Worm (Caenorhabditis elegans) whole organism, L4 larva: ENCODE results near the gene F55A4.3.
"Not testable (repeated sequence)": the region's sequence is repeated elsewhere in the genome, so short reads cannot be mapped to it uniquely, and the experiment has no call there.

Experiments
- D1046.2 ChIP-seq: fragments of 200-800 bp; sonication (Bioruptor generic); IDR thresholded peaks from 2 replicates; pipeline ENCODE4 v1.3.6; 2022; ENCODE audit warnings: missing genetic modification characterization, missing compliant biosample characterization
- F26F4.8 ChIP-seq: fragments of 200-800 bp; sonication (Bioruptor generic); conservative IDR thresholded peaks from 2 replicates; pipeline ENCODE4 v1.3.6; 2022; ENCODE audit warnings: missing genetic modification characterization, missing compliant biosample characterization
- F49E8.2 ChIP-seq: sonication (generic microtip); optimal IDR thresholded peaks from 2 replicates; lab custom pipeline; 2016; ENCODE audit warnings: missing compliant biosample characterization, mild to moderate bottlenecking, missing genetic modification characterization, borderline replicate concordance
- T26A8.4 ChIP-seq: fragments of 200-800 bp; sonication (Bioruptor generic); IDR thresholded peaks from 2 replicates; pipeline ENCODE4 v1.3.6; 2022; ENCODE audit warnings: missing genetic modification characterization, missing compliant biosample characterization
- aha-1 ChIP-seq: fragments of 150-350 bp; peaks from one replicate; lab custom pipeline; 2014; ENCODE audit warnings: missing biosample characterization, missing genetic modification characterization
- arid-1 ChIP-seq: fragments of 200-800 bp; sonication (Bioruptor generic); conservative IDR thresholded peaks from 2 replicates; pipeline ENCODE4 v1.3.6; 2022; ENCODE audit warnings: missing genetic modification reagents, missing genetic modification characterization, missing compliant biosample characterization
- ceh-28 ChIP-seq: fragments of 150-350 bp; optimal IDR thresholded peaks from 2 replicates; lab custom pipeline; 2014; ENCODE audit warnings: missing biosample characterization, missing genetic modification reagents, missing genetic modification characterization
- ceh-44 ChIP-seq: fragments of 200-800 bp; sonication (Bioruptor generic); IDR thresholded peaks from 2 replicates; pipeline ENCODE4 v1.3.6; 2022; ENCODE audit warnings: missing genetic modification reagents, missing genetic modification characterization, missing compliant biosample characterization
- ceh-82 ChIP-seq: sonication (generic microtip); optimal IDR thresholded peaks from 2 replicates; lab custom pipeline; 2017; ENCODE audit warnings: missing biosample characterization, missing genetic modification characterization
- cey-2 ChIP-seq: sonication (generic microtip); optimal IDR thresholded peaks from 3 replicates; lab custom pipeline; 2017; ENCODE audit warnings: missing genetic modification characterization, mild to moderate bottlenecking, missing compliant biosample characterization, antibody characterized with exemption, borderline replicate concordance; ENCODE audit not compliant: insufficient read depth
- ctbp-1 ChIP-seq: fragments of 200-800 bp; sonication (Bioruptor generic); IDR thresholded peaks from 2 replicates; pipeline ENCODE4 v1.3.6; 2022; ENCODE audit warnings: missing genetic modification reagents, missing genetic modification characterization, missing compliant biosample characterization
- dmd-6 ChIP-seq: fragments of 200-800 bp; sonication (Bioruptor generic); IDR thresholded peaks from 2 replicates; pipeline ENCODE4 v1.3.6; 2022; ENCODE audit warnings: missing genetic modification reagents, missing genetic modification characterization, missing compliant biosample characterization
- dmd-8 ChIP-seq: fragments of 200-800 bp; sonication (Bioruptor generic); IDR thresholded peaks from 2 replicates; pipeline ENCODE4 v1.3.6; 2022; ENCODE audit warnings: missing genetic modification characterization, missing compliant biosample characterization
- dmd-9 ChIP-seq: fragments of 200-800 bp; sonication (Bioruptor generic); IDR thresholded peaks from 2 replicates; pipeline ENCODE4 v1.3.6; 2022; ENCODE audit warnings: missing genetic modification reagents, missing genetic modification characterization, missing compliant biosample characterization
- dpl-1 ChIP-seq: fragments of 150-350 bp; optimal IDR thresholded peaks from 2 replicates; lab custom pipeline; 2014; ENCODE audit warnings: missing biosample characterization, missing genetic modification reagents, missing genetic modification characterization
- duxl-1 ChIP-seq: sonication (generic microtip); optimal IDR thresholded peaks from 2 replicates; lab custom pipeline; 2016; ENCODE audit warnings: mild to moderate bottlenecking, missing genetic modification characterization, moderate library complexity, missing compliant biosample characterization; ENCODE audit not compliant: poor library complexity
- dve-1 ChIP-seq: sonication (generic microtip); optimal IDR thresholded peaks from 2 replicates; lab custom pipeline; 2017; ENCODE audit warnings: antibody characterized with exemption, mild to moderate bottlenecking, missing genetic modification characterization, missing compliant biosample characterization; ENCODE audit not compliant: insufficient read depth
- egl-43 ChIP-seq: fragments of 200-800 bp; sonication (Bioruptor generic); IDR thresholded peaks from 2 replicates; pipeline ENCODE4 v1.3.6; 2022; ENCODE audit warnings: missing genetic modification reagents, missing genetic modification characterization, missing compliant biosample characterization
- gei-8 ChIP-seq: fragments of 200-800 bp; sonication (Bioruptor generic); optimal IDR thresholded peaks from 2 replicates; lab custom pipeline; 2018; ENCODE audit warnings: mild to moderate bottlenecking, missing genetic modification characterization, missing compliant biosample characterization
- hlh-11 ChIP-seq: fragments of 200-800 bp; sonication (Bioruptor generic); optimal IDR thresholded peaks from 2 replicates; lab custom pipeline; 2018; ENCODE audit warnings: mild to moderate bottlenecking, missing genetic modification characterization, missing compliant biosample characterization
- hlh-30 ChIP-seq: sonication (generic microtip); optimal IDR thresholded peaks from 2 replicates; lab custom pipeline; 2017; ENCODE audit warnings: antibody characterized with exemption, mild to moderate bottlenecking, missing genetic modification characterization, missing compliant biosample characterization; ENCODE audit not compliant: insufficient read depth
- hmg-1.1 ChIP-seq: fragments of 200-800 bp; sonication (Bioruptor generic); IDR thresholded peaks from 2 replicates; pipeline ENCODE4 v1.3.6; 2022; ENCODE audit warnings: missing genetic modification reagents, missing genetic modification characterization, missing compliant biosample characterization
- lim-7 ChIP-seq: fragments of 200-800 bp; sonication (Bioruptor generic); IDR thresholded peaks from 2 replicates; pipeline ENCODE4 v1.3.6; 2022; ENCODE audit warnings: missing genetic modification characterization, missing compliant biosample characterization
- lin-1 ChIP-seq: fragments of 200-800 bp; sonication (Bioruptor generic); IDR thresholded peaks from 2 replicates; pipeline ENCODE4 v1.3.6; 2022; ENCODE audit warnings: missing genetic modification reagents, missing genetic modification characterization, missing compliant biosample characterization
- lin-38 ChIP-seq: fragments of 200-800 bp; sonication (Bioruptor generic); IDR thresholded peaks from 2 replicates; pipeline ENCODE4 v1.3.6; 2022; ENCODE audit warnings: missing genetic modification reagents, missing genetic modification characterization, missing compliant biosample characterization
- mdl-1 ChIP-seq, 2 experiments: fragments of 150-350 bp in 1 of 2; sonication (generic microtip) in 1 of 2; optimal IDR thresholded peaks; 2 replicates each; lab custom pipeline; 2014 to 2017; ENCODE audit warnings: missing biosample characterization in 2 of 2, missing genetic modification characterization in 2 of 2
- nhr-11 ChIP-seq: fragments of 150-350 bp; optimal IDR thresholded peaks from 2 replicates; lab custom pipeline; 2014; ENCODE audit warnings: missing biosample characterization, missing genetic modification characterization
- nhr-25 ChIP-seq: sonication (generic microtip); optimal IDR thresholded peaks from 2 replicates; lab custom pipeline; 2017; ENCODE audit warnings: missing genetic modification characterization, mild to moderate bottlenecking, missing compliant biosample characterization, antibody characterized with exemption, moderate library complexity, borderline replicate concordance; ENCODE audit not compliant: insufficient read depth
- nhr-42 ChIP-seq: fragments of 200-800 bp; sonication (Bioruptor generic); IDR thresholded peaks from 2 replicates; pipeline ENCODE4 v1.3.6; 2022; ENCODE audit warnings: missing genetic modification characterization, missing compliant biosample characterization
- nhr-48 ChIP-seq: sonication (generic microtip); optimal IDR thresholded peaks from 2 replicates; lab custom pipeline; 2016; ENCODE audit warnings: mild to moderate bottlenecking, missing genetic modification characterization, missing compliant biosample characterization
- nhr-77 ChIP-seq: fragments of 150-350 bp; optimal IDR thresholded peaks from 2 replicates; lab custom pipeline; 2014; ENCODE audit warnings: missing biosample characterization, missing genetic modification characterization
- pha-4 ChIP-seq, 2 experiments: fragments of 150-350 bp in 1 of 2; fragments of 200-800 bp in 1 of 2; sonication (Bioruptor generic) in 1 of 2; IDR thresholded peaks in 1 of 2; optimal IDR thresholded peaks in 1 of 2; 2 replicates each; pipeline versions ENCODE4 v1.3.6 to Lab custom; 2014 to 2022; ENCODE audit warnings: missing genetic modification characterization in 2 of 2, missing genetic modification reagents in 2 of 2, missing biosample characterization in 1 of 2, missing compliant biosample characterization in 1 of 2
- rbr-2 ChIP-seq: sonication (generic microtip); optimal IDR thresholded peaks from 2 replicates; lab custom pipeline; 2016; ENCODE audit warnings: missing genotype, missing genetic modification characterization, missing compliant biosample characterization
- saeg-2 ChIP-seq: fragments of 200-800 bp; sonication (Bioruptor generic); IDR thresholded peaks from 2 replicates; pipeline ENCODE4 v1.3.6; 2022; ENCODE audit warnings: missing genetic modification reagents, missing genetic modification characterization, missing compliant biosample characterization
- set-16 ChIP-seq: fragments of 200-800 bp; sonication (Bioruptor generic); IDR thresholded peaks from 2 replicates; pipeline ENCODE4 v1.3.6; 2022; ENCODE audit warnings: missing genetic modification reagents, missing genetic modification characterization, missing compliant biosample characterization
- snpc-1.2 ChIP-seq: fragments of 200-800 bp; sonication (Bioruptor generic); IDR thresholded peaks from 2 replicates; pipeline ENCODE4 v1.3.6; 2022; ENCODE audit warnings: missing genetic modification reagents, missing genetic modification characterization, missing compliant biosample characterization
- unc-62 ChIP-seq, 3 experiments: fragments of 150-350 bp in 1 of 3; sonication (generic microtip); optimal IDR thresholded peaks in 2 of 3; peaks in 1 of 3; 1 replicate in 1 of 3; 2 replicates in 2 of 3; lab custom pipeline; 2014 to 2017; ENCODE audit warnings: missing biosample characterization in 3 of 3, missing genetic modification characterization in 3 of 3, missing genetic modification reagents in 3 of 3, missing genotype in 1 of 3
- vab-7 ChIP-seq: fragments of 200-800 bp; sonication (Bioruptor generic); IDR thresholded peaks from 2 replicates; pipeline ENCODE4 v1.3.6; 2022; ENCODE audit warnings: missing genetic modification reagents, missing genetic modification characterization, missing compliant biosample characterization
- zfp-3 ChIP-seq: fragments of 200-800 bp; sonication (Bioruptor generic); conservative IDR thresholded peaks from 2 replicates; pipeline ENCODE4 v1.3.6; 2022; ENCODE audit warnings: missing genetic modification reagents, missing genetic modification characterization, missing compliant biosample characterization

Gene F55A4.3

ce11 chrX:1025010-1025409 is at the start of gene F55A4.3:
Gene F55A4.3, minus strand, starts transcription at chrX:1025110.
- TF ChIP-seq F26F4.8 (GFP tag; lab: Robert Waterston, UW): no peak
- TF ChIP-seq duxl-1 (tag; lab: Kevin White, UChicago): no peak
- no peak for TF ChIP-seq ceh-28
- no peak for TF ChIP-seq F49E8.2

- TF ChIP-seq hlh-30 (tag; lab: Kevin White, UChicago) (no peak), D1046.2 (GFP tag; lab: Robert Waterston, UW) (no peak), ceh-28 (no peak), dpl-1 (GFP tag; lab: Kevin White, UChicago) (no peak), egl-43 (GFP tag; lab: Robert Waterston, UW) (no peak), F49E8.2 (no peak), saeg-2 (no peak), hlh-11 (tag; lab: Kevin White, UChicago) (no peak), dmd-8 (GFP tag; lab: Robert Waterston, UW) (no peak)
Measured at ce11 chrX:1072152-1072551, 47.2 kb upstream of the F55A4.3 start, which contains the start of gene lim-6. Gene lim-6, plus strand, starts transcription at chrX:1072452.

DNA sequence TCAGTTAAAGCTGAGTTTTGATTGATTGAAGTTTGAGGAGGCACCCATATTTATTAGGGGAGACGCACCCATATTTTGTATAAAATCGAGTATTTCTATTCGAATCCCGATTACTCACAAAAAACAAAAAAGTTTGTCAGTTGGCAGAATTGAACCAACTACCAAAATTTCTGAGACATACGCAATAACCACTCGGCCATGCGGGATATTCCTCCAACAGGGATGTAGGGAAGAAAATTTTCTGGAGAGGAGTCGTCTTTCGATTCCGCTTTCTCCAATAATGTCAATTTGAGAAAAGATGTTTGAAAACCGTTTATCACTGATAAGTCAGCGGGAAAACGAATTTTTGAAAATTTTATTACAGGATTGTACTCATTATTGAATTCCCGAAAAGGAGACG is 45.7 kb upstream of the F55A4.3 start:
- TF ChIP-seq pha-4 (GFP tag; IDR thresholded peaks at IDR 0.05; lab: Robert Waterston, UW) (peak; percentile 22; the same call in 1 of the 2 replicates), zfp-3 (GFP tag; lab: Robert Waterston, UW) (peak; percentile 41; the same call in 1 of the 2 replicates), vab-7 (GFP tag; lab: Robert Waterston, UW) (peak; percentile 11; the same call in 1 of the 2 replicates), lin-38 (peak; percentile 56; the same call in 1 of the 2 replicates), lin-1 (GFP tag; lab: Robert Waterston, UW) (0 out of 2 replicates have a peak, but pooled peaks have one; percentile 32), arid-1 (peak; percentile 58; the same call in 1 of the 2 replicates), T26A8.4 (peak; percentile 48; the same call in 1 of the 2 replicates), F26F4.8 (GFP tag; lab: Robert Waterston, UW) (0 out of 2 replicates have a peak, but pooled peaks have one; percentile 44), lim-7 (GFP tag; lab: Robert Waterston, UW) (peak; percentile 73; the same call in 1 of the 2 replicates), egl-43 (GFP tag; lab: Robert Waterston, UW) (peak; percentile 77), ctbp-1 (GFP tag; lab: Robert Waterston, UW) (0 out of 2 replicates have a peak, but pooled peaks have one; percentile 36), dmd-6 (GFP tag; lab: Robert Waterston, UW) (peak; percentile 21; the same call in 1 of the 2 replicates), ceh-44 (0 out of 2 replicates have a peak, but pooled peaks have one; percentile 37), dmd-9 (GFP tag; lab: Robert Waterston, UW) (0 out of 2 replicates have a peak, but pooled peaks have one; percentile 8), dmd-8 (GFP tag; lab: Robert Waterston, UW) (peak; percentile 60)
- TF ChIP-seq pha-4 (tag; optimal IDR thresholded peaks at IDR 0.05; lab: Kevin White, UChicago): not testable (repeated sequence)

DNA sequence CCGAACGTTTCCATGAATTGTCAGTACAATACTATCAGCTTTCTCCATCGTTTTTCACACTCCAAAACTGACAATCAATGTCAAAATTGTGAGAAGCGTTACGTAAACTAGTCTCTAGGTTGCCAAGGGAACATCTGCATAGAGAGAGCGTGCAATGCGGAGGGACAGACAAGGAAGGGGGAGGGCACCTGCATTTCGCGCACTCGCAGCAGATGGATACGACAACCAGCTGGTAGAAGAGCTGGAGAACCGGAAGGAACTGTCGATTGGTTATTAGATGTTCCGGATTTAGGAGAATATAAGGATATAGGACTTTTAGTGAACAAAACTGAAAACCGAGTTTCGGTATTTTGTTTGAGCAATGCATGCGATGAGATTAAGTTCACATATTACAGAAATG is 44.1 kb upstream of the F55A4.3 start, which contains the start of gene mksr-1:
mksr-1 (minus strand) TSS at position 144 of the 400 bp plus-strand sequence.
- TF ChIP-seq dve-1 (no peak), nhr-77 (no peak), nhr-42 (no peak), aha-1 (tag; lab: Kevin White, UChicago) (peak; percentile 35), ceh-44 (no peak), ceh-82 (tag; lab: Kevin White, UChicago) (no peak)
- TF ChIP-seq, all 104 proteins: peak for 1

- TF ChIP-seq T26A8.4: no peak
- no peak for TF ChIP-seq nhr-25
- TF ChIP-seq D1046.2 (GFP tag; lab: Robert Waterston, UW): no peak
- peak; percentile 99 for TF ChIP-seq set-16
- no peak for TF ChIP-seq dpl-1 (GFP tag; lab: Kevin White, UChicago)
- TF ChIP-seq hmg-1.1 (GFP tag; lab: Robert Waterston, UW): peak; percentile 85
- 0 out of 2 replicates have a peak, but pooled peaks have one; percentile 9 for TF ChIP-seq lin-38
- no peak for TF ChIP-seq snpc-1.2 (GFP tag; lab: Robert Waterston, UW)
- peak in 1 of 2 experiments; percentile 99 for TF ChIP-seq unc-62 (GFP tag; optimal IDR thresholded peaks at IDR 0.05 in 1 of 2; lab: Kevin White, UChicago)
- TF ChIP-seq unc-62 (tag; optimal IDR thresholded peaks at IDR 0.05; lab: Kevin White, UChicago): no peak
- no peak for TF ChIP-seq cey-2 (tag; lab: Kevin White, UChicago)
- TF ChIP-seq rbr-2: peak; percentile 83
- TF ChIP-seq dmd-9 (GFP tag; lab: Robert Waterston, UW): 0 out of 2 replicates have a peak, but pooled peaks have one; percentile 36
- peak; percentile 9 for TF ChIP-seq nhr-48 (tag; lab: Kevin White, UChicago)
- TF ChIP-seq mdl-1 (tag; optimal IDR thresholded peaks at IDR 0.05; lab: Kevin White, UChicago): peak in 1 of 2 experiments; percentile 70
- TF ChIP-seq nhr-11: peak; percentile 23
- TF ChIP-seq gei-8 (GFP tag; lab: Kevin White, UChicago): no peak
- no peak for TF ChIP-seq nhr-77
Measured at ce11 chrX:1064064-1064463, 39.2 kb upstream of the F55A4.3 start.
